Worm (Caenorhabditis elegans): Measurements from ENCODE around the gene gcn-1.
A peak's percentile ranks its signal among the peaks of the same experiment; 100 is the strongest.

The gcn-1 gene

DNA sequence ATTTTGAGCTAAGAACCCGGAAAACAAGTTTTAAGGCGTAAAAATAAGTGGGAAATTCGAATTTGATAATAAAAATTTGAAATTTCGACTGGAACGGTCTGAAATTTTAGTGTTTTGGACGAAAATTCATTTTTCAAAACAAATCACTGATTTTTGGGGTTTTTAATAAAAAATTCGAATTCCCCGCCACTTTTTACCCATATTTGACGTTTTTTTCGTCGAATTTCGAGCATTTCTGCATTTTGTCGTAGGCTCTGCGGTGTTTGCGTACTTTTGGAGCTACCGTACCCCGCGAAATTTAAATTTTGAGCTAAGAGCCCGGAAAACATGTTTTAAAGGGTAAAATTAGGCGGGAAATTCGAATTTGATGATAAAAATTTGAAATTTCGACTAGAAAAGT is 1.2 kb upstream of the gcn-1 start:
- no peak for TF ChIP-seq ceh-16 (tag; optimal IDR thresholded peaks at IDR 0.05)
- peak in 1 of 2 experiments; percentile 65 for TF ChIP-seq lsy-2 (tag; optimal IDR thresholded peaks at IDR 0.05)
- no peak for TF ChIP-seq fos-1 (tag; optimal IDR thresholded peaks at IDR 0.05)

DNA sequence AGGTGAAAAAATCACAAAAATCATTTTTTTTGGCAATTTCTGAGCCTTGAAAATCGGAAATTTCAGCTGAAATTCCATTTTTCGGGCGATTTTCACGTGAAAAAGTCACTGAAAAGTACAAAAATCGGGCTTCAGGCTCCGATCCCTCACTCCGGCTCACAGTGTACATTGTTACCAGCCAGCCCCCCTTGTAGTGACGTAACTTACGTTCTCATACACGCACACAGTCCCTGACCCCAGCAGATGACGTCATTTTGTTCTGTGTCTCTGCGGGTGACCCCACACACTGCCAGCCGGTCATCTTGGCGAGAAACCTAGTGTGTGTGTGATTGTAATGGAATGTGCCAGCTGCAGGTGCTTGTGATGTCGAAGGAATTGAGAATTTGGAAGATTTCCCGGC is 7.4 kb downstream of the gcn-1 start:
- TF ChIP-seq egl-27 (tag; optimal IDR thresholded peaks at IDR 0.05) (no peak), R02D3.7 (tag; optimal IDR thresholded peaks at IDR 0.05) (no peak), sma-3 (GFP tag; optimal IDR thresholded peaks at IDR 0.05) (no peak), unc-39 (tag; optimal IDR thresholded peaks at IDR 0.05) (no peak), skn-1 (tag; optimal IDR thresholded peaks at IDR 0.05) (no peak), ztf-4 (tag; optimal IDR thresholded peaks at IDR 0.05) (no peak), snpc-4 (tag; optimal IDR thresholded peaks at IDR 0.05) (no peak), lin-13 (GFP tag; optimal IDR thresholded peaks at IDR 0.05) (no peak), lin-11 (tag; optimal IDR thresholded peaks at IDR 0.05) (no peak), dmd-4 (tag; optimal IDR thresholded peaks at IDR 0.05) (no peak), zag-1 (tag; optimal IDR thresholded peaks at IDR 0.05) (no peak), mdl-1 (tag; optimal IDR thresholded peaks at IDR 0.05) (no peak), ZK546.5 (tag; optimal IDR thresholded peaks at IDR 0.05) (no peak), C34F6.9 (tag; optimal IDR thresholded peaks at IDR 0.05) (no peak), nhr-129 (tag; optimal IDR thresholded peaks at IDR 0.05) (no peak), unc-62 (GFP tag; optimal IDR thresholded peaks at IDR 0.05) (no peak), crh-2 (tag; optimal IDR thresholded peaks at IDR 0.05) (no peak), sem-4 (tag; optimal IDR thresholded peaks at IDR 0.05) (no peak), gmeb-1 (tag; optimal IDR thresholded peaks at IDR 0.05) (no peak), ceh-82 (tag; optimal IDR thresholded peaks at IDR 0.05) (no peak)

DNA sequence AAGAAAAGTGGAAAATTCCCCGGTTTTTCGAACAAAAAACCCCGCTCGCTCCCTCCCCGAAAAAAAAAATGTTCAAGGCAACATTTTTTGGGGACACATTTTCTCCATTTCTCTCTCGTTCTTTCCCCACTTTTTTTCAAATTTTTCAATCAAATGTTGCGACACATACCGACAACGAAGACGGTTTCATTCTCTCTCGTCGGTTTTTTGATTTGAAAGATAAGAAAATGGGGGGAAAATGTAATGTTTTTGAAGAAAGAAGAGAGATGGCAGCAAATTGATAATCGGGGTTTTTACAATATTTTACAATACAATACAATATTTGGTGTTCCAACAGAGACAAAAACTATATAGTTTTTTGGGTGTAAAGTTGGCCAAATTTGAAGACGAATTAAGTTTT is 17.7 kb downstream of the gcn-1 start:
- TF ChIP-seq nhr-77 (tag; optimal IDR thresholded peaks at IDR 0.05) = no peak
- peak; percentile 26 for TF ChIP-seq C34F6.9 (tag; optimal IDR thresholded peaks at IDR 0.05)
- TF ChIP-seq gmeb-1 (tag; optimal IDR thresholded peaks at IDR 0.05) = peak; percentile 28
- TF ChIP-seq lin-13 (GFP tag; optimal IDR thresholded peaks at IDR 0.05) = peak; percentile 8
- no peak for TF ChIP-seq nhr-12 (tag; optimal IDR thresholded peaks at IDR 0.05)
- peak; percentile 12 for TF ChIP-seq nhr-129 (tag; optimal IDR thresholded peaks at IDR 0.05)
- TF ChIP-seq peb-1 (tag; optimal IDR thresholded peaks at IDR 0.05) = no peak
- peak; percentile 37 for TF ChIP-seq crh-2 (tag; optimal IDR thresholded peaks at IDR 0.05)
- no peak for TF ChIP-seq aly-2 (tag; optimal IDR thresholded peaks at IDR 0.05)
- TF ChIP-seq unc-39 (tag; optimal IDR thresholded peaks at IDR 0.05) = no peak
- TF ChIP-seq elt-3 (tag; optimal IDR thresholded peaks at IDR 0.05) = no peak
- no peak for TF ChIP-seq R02D3.7 (tag; optimal IDR thresholded peaks at IDR 0.05)
- no peak for TF ChIP-seq sma-9 (GFP tag; optimal IDR thresholded peaks at IDR 0.05)
- no peak for TF ChIP-seq sma-9 (tag; optimal IDR thresholded peaks at IDR 0.05)
- peak; percentile 65 for TF ChIP-seq fos-1 (tag; optimal IDR thresholded peaks at IDR 0.05)

DNA sequence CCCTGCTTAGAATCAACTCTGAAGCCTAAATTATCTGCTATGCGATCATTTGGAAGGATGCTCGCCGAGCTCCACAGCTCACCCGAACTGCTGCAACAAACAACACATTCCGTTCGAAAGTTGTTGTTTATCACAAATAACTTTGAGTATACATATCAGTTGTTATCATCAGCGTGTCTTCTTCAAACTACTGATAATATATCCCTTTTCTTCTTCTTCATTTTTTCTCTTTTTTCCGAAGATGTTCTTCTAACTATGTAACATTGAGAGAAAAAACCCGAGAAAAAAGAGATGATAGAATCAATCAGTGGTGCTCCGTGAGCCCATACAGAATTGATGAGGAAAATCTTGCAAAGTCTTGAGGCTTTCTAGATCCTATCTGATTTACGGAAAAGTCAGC is 18.8 kb downstream of the gcn-1 start:
- TF ChIP-seq nhr-11 (tag; optimal IDR thresholded peaks at IDR 0.05) = no peak
- TF ChIP-seq nhr-129 (tag; optimal IDR thresholded peaks at IDR 0.05) = peak; percentile 22
- TF ChIP-seq C34F6.9 (tag; optimal IDR thresholded peaks at IDR 0.05) = peak; percentile 45
- no peak for TF ChIP-seq R02D3.7 (tag; optimal IDR thresholded peaks at IDR 0.05)
- peak in 1 of 2 experiments; percentile 56 for TF ChIP-seq lsy-2 (tag; optimal IDR thresholded peaks at IDR 0.05)
- TF ChIP-seq F13H6.1 (tag; optimal IDR thresholded peaks at IDR 0.05) = peak; percentile 62
- TF ChIP-seq sma-9 (GFP tag; optimal IDR thresholded peaks at IDR 0.05) = peak; percentile 37
- no peak for TF ChIP-seq sma-9 (tag; optimal IDR thresholded peaks at IDR 0.05)

DNA sequence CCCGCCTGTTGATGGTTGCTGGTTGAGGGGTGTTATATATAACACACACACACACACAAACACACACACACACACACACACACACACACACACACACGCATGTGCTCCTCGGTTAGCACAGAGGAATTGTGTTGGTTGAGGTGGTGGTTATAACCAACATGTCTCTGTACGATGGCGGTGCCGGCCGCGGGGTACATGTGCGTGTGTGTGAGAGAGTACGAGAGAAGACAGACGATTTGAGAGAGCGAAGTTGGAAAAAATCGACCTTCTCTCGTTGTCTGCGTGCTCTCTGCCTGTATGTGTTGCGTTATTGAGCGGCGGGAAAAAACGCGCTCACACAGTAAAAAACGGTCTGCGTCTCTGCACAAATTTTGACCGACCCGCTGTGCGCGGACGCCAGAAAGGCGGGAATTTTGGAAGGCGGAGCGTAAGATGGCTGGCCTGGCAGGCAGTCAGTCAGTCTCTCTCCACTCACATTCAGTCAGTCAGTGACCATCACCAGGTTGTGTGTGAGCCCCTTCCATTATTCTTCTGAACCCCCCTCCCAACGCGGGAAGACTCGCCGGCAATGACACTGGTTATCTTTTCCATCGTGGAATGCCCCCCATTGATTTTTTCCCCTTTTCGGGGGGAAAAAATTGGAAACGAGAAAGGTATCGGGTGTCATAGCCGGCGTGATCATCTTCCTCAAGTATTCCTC is 20.3 kb downstream of the gcn-1 start:
- TF ChIP-seq sma-9 (GFP tag; optimal IDR thresholded peaks at IDR 0.05) (peak; percentile 82), sma-9 (tag; optimal IDR thresholded peaks at IDR 0.05) (no peak), blmp-1 (tag; optimal IDR thresholded peaks at IDR 0.05; ENCODE audit: insufficient read depth) (peak; percentile 14), nhr-6 (tag; optimal IDR thresholded peaks at IDR 0.05) (peak; percentile 62), ztf-4 (tag; optimal IDR thresholded peaks at IDR 0.05) (peak; percentile 51), nhr-77 (tag; optimal IDR thresholded peaks at IDR 0.05) (no peak), lin-13 (GFP tag; optimal IDR thresholded peaks at IDR 0.05) (peak; percentile 66), nhr-23 (tag; optimal IDR thresholded peaks at IDR 0.05) (no peak), peb-1 (tag; optimal IDR thresholded peaks at IDR 0.05) (peak; percentile 29), snpc-4 (tag; optimal IDR thresholded peaks at IDR 0.05) (peak; percentile 21), F13H6.1 (tag; optimal IDR thresholded peaks at IDR 0.05) (peak; percentile 97), gmeb-1 (tag; optimal IDR thresholded peaks at IDR 0.05) (peak; percentile 66), nhr-25 (tag; optimal IDR thresholded peaks at IDR 0.05) (peak; percentile 80), nhr-129 (tag; optimal IDR thresholded peaks at IDR 0.05) (peak; percentile 89), mbf-1 (tag; optimal IDR thresholded peaks at IDR 0.05) (no peak), sma-3 (GFP tag; optimal IDR thresholded peaks at IDR 0.05) (peak; percentile 79), zag-1 (tag; optimal IDR thresholded peaks at IDR 0.05) (peak; percentile 12), fos-1 (tag; optimal IDR thresholded peaks at IDR 0.05) (peak; percentile 44), egl-27 (tag; optimal IDR thresholded peaks at IDR 0.05) (peak; percentile 54), lin-11 (tag; optimal IDR thresholded peaks at IDR 0.05) (no peak), C34F6.9 (tag; optimal IDR thresholded peaks at IDR 0.05) (peak; percentile 50), unc-62 (GFP tag; optimal IDR thresholded peaks at IDR 0.05) (no peak), sem-4 (tag; optimal IDR thresholded peaks at IDR 0.05) (peak; percentile 63), ama-1 (optimal IDR thresholded peaks at IDR 0.05) (peak; percentile 94), R02D3.7 (tag; optimal IDR thresholded peaks at IDR 0.05) (no peak), unc-39 (tag; optimal IDR thresholded peaks at IDR 0.05) (no peak), Y55F3AM.14 (GFP tag; optimal IDR thresholded peaks at IDR 0.05) (peak; percentile 28), mdl-1 (tag; optimal IDR thresholded peaks at IDR 0.05) (peak; percentile 42 to 75), unc-55 (GFP tag; optimal IDR thresholded peaks at IDR 0.05) (peak; percentile 16), nhr-21 (tag; optimal IDR thresholded peaks at IDR 0.05) (peak; percentile 54)

All from whole organism, L2 larva.